Worm (Caenorhabditis elegans): ENCODE results near the gene F22B5.10.

DNA sequence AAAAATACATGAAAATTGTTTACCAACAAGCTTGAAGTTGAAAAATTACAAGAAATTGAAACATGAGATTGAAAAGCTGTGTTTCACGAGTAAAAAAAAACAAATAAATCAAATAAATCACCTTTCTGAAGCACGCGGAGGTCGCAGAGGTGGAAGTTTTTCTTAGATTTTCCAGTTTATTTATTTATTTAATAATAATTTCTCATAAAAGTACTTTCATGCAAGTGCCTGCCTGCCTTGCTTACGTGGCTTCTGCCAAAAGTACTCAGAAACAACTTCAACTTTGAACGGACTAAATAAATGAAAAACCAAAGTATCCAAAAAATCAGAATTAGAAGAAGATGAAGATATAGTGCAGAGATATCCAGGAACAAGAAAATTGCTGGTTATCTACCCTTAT, 35.0 kb upstream of the F22B5.10 start, which contains the start of gene acp-2:
- TF ChIP-seq ama-1 (optimal IDR thresholded peaks at IDR 0.05), result no peak
- no peak for TF ChIP-seq flt-1 (GFP tag; IDR thresholded peaks at IDR 0.05)
- TF ChIP-seq sea-1 (GFP tag; conservative IDR thresholded peaks at IDR 0.05), result no peak

All from whole organism, early embryonic.